Worm (Caenorhabditis elegans): ENCODE measurements around the gene srh-113.

ce11 chrV:17212743-17213142 lies at the start of gene srh-113:
- no peak for TF ChIP-seq unc-62 (GFP tag; optimal IDR thresholded peaks at IDR 0.05)
- no peak for TF ChIP-seq ama-1 (optimal IDR thresholded peaks at IDR 0.05)
- TF ChIP-seq ama-1 (GFP tag; optimal IDR thresholded peaks at IDR 0.05): no peak
- no peak for TF ChIP-seq mxl-1 (tag; optimal IDR thresholded peaks at IDR 0.05)
- TF ChIP-seq lir-1 (GFP tag; conservative IDR thresholded peaks at IDR 0.05): no peak
